Fruit fly (Drosophila melanogaster) whole organism, adult: ENCODE results near the gene H15.

Source experiments
- CG11617 ChIP-seq: fragments of 200-800 bp; sonication (Bioruptor generic); optimal IDR thresholded peaks from 2 replicates; lab custom pipeline; 2017; ENCODE audit warnings: mild to moderate bottlenecking, missing biosample characterization, missing genetic modification reagents, missing genetic modification characterization
- CG14711 ChIP-seq: fragments of 200-800 bp; sonication (Bioruptor generic); optimal IDR thresholded peaks from 2 replicates; lab custom pipeline; 2018; ENCODE audit warnings: missing biosample characterization, mild to moderate bottlenecking, missing genetic modification characterization, moderate library complexity
- CG33017 ChIP-seq: fragments of 200-800 bp; sonication (Bioruptor generic); optimal IDR thresholded peaks from 2 replicates; lab custom pipeline; 2018; ENCODE audit warnings: missing biosample characterization, mild to moderate bottlenecking, missing genetic modification characterization, moderate library complexity
- CG5204 ChIP-seq: fragments of 200-800 bp; sonication (Bioruptor generic); optimal IDR thresholded peaks from 2 replicates; lab custom pipeline; 2016; ENCODE audit warnings: missing biosample characterization, missing genetic modification characterization
- CG7101 ChIP-seq: fragments of 200-800 bp; sonication (Bioruptor generic); optimal IDR thresholded peaks from 2 replicates; lab custom pipeline; 2018; ENCODE audit warnings: missing biosample characterization, mild to moderate bottlenecking, missing genetic modification characterization, moderate library complexity
- Hr96 ChIP-seq: fragments of 200-800 bp; sonication (Bioruptor generic); optimal IDR thresholded peaks from 2 replicates; lab custom pipeline; 2016; ENCODE audit warnings: missing biosample characterization, missing genetic modification characterization
- Mnt ChIP-seq: fragments of 200-800 bp; sonication (Bioruptor generic); optimal IDR thresholded peaks from 2 replicates; lab custom pipeline; 2016; ENCODE audit warnings: missing biosample characterization, mild to moderate bottlenecking, missing genetic modification characterization
- cic ChIP-seq: fragments of 200-800 bp; sonication (Bioruptor generic); optimal IDR thresholded peaks from 2 replicates; lab custom pipeline; 2017; ENCODE audit warnings: missing biosample characterization, mild to moderate bottlenecking, missing genetic modification characterization, moderate library complexity
- cnc ChIP-seq, 2 experiments: fragments of >200 bp; optimal IDR thresholded peaks; 2 replicates each; lab custom pipeline; 2017
- kay ChIP-seq: fragments of 200-800 bp; sonication (Bioruptor generic); peaks from one replicate; lab custom pipeline; 2016; ENCODE audit warnings: missing biosample characterization, missing genetic modification characterization, borderline replicate concordance
- tj ChIP-seq: fragments of 200-800 bp; sonication (Bioruptor generic); optimal IDR thresholded peaks from 3 replicates; lab custom pipeline; 2017; ENCODE audit warnings: missing biosample characterization, mild to moderate bottlenecking, missing genetic modification characterization, moderate library complexity
- toe ChIP-seq: fragments of 200-800 bp; sonication (Bioruptor generic); optimal IDR thresholded peaks from 2 replicates; lab custom pipeline; 2016; ENCODE audit warnings: missing biosample characterization, missing genetic modification characterization

DNA sequence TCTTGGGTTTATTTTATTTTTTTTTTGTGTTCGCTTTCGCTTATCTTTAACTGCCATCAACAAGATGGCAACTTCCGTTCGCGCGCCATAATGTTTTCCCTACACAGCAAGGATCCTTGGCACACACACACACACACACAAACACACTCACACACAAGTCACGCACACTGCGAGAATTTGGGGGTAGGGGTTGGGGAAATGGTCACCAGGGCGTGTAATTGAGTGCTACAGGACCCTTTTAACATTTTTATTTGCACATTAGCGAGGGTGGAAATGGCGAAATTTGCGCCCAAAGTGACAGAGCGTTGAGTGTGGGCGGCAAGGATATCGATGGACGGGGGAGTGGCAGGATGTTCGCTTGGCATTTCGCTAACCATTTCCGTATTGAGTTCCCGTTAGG is 44.1 kb downstream of the H15 start:
- TF ChIP-seq tj (GFP tag; lab: Kevin White, UChicago): no peak
- no peak for TF ChIP-seq CG7101
- no peak for TF ChIP-seq toe (GFP tag; lab: Kevin White, UChicago)
- TF ChIP-seq cic (GFP tag; lab: Kevin White, UChicago): no peak
- no peak for TF ChIP-seq CG14711 (tag; lab: Kevin White, UChicago)
- TF ChIP-seq Mnt (GFP tag; lab: Kevin White, UChicago): no peak
- TF ChIP-seq Hr96 (GFP tag; lab: Kevin White, UChicago): no peak
- TF ChIP-seq kay: no peak
- no peak for TF ChIP-seq CG5204 (GFP tag; lab: Kevin White, UChicago)
- TF ChIP-seq CG11617 (GFP tag; lab: Kevin White, UChicago): no peak
- no peak for TF ChIP-seq cnc (optimal IDR thresholded peaks at IDR 0.05; lab: Kevin White, UChicago)
- no peak for TF ChIP-seq CG33017
